Fruit fly (Drosophila melanogaster) whole organism, prepupa: ENCODE measurements around the gene Mpcp2.

Experiments
- CG11902 ChIP-seq: fragments of 200-800 bp; sonication (Bioruptor generic); optimal IDR thresholded peaks from 3 replicates; lab custom pipeline; 2016; ENCODE audit warnings: missing biosample characterization, missing genetic modification characterization
- CG8319 ChIP-seq: fragments of 200-800 bp; sonication (Bioruptor generic); optimal IDR thresholded peaks from 3 replicates; lab custom pipeline; 2016; ENCODE audit warnings: missing biosample characterization, missing genetic modification characterization

dm6 chr3L:14565134-14565587 lies 27.7 kb downstream of the Mpcp2 start:
- no peak for TF ChIP-seq CG11902 (GFP tag; lab: Kevin White, UChicago)
- TF ChIP-seq CG8319 (GFP tag; lab: Kevin White, UChicago), result no peak
